Fruit fly (Drosophila melanogaster) whole organism, embryonic: ENCODE results near the gene mTerf3.

Experiments
- CG10209 ChIP-seq: fragments of 200-800 bp; sonication (Bioruptor generic); optimal IDR thresholded peaks from 3 replicates; lab custom pipeline; 2017; ENCODE audit warnings: missing biosample characterization, mild to moderate bottlenecking, missing genetic modification characterization, missing genetic modification reagents
- CG1024 ChIP-seq: fragments of 200-800 bp; sonication (Bioruptor generic); IDR thresholded peaks from 2 replicates; pipeline ENCODE4 v1.3.6; 2022; ENCODE audit warnings: missing biosample characterization, missing genetic modification characterization
- CG11695 ChIP-seq: fragments of 200-800 bp; sonication (Bioruptor generic); IDR thresholded peaks from 3 replicates; pipeline ENCODE4 v1.3.6; 2022; ENCODE audit warnings: missing biosample characterization, missing genetic modification characterization
- CG1233 ChIP-seq: fragments of 200-800 bp; sonication (Bioruptor generic); optimal IDR thresholded peaks from 4 replicates; lab custom pipeline; 2018; ENCODE audit warnings: missing biosample characterization, mild to moderate bottlenecking, missing genetic modification characterization
- CG15696 ChIP-seq: fragments of 200-800 bp; sonication (Bioruptor generic); optimal IDR thresholded peaks from 2 replicates; lab custom pipeline; 2019; ENCODE audit warnings: missing biosample characterization, mild to moderate bottlenecking, missing genetic modification characterization, moderate library complexity
- CG2199 ChIP-seq: fragments of 200-800 bp; sonication (Bioruptor generic); IDR thresholded peaks from 3 replicates; pipeline ENCODE4 v1.3.6; 2022; ENCODE audit warnings: missing biosample characterization, missing genetic modification characterization
- CG2202 ChIP-seq: fragments of 200-800 bp; sonication (Bioruptor generic); optimal IDR thresholded peaks from 2 replicates; lab custom pipeline; 2018; ENCODE audit warnings: missing biosample characterization, mild to moderate bottlenecking, missing genetic modification characterization
- CG2678 ChIP-seq: fragments of 200-800 bp; sonication (Bioruptor generic); optimal IDR thresholded peaks from 3 replicates; lab custom pipeline; 2019; ENCODE audit warnings: missing biosample characterization, mild to moderate bottlenecking, missing genetic modification characterization, moderate library complexity
- CG3163 ChIP-seq: fragments of 200-800 bp; sonication (Bioruptor generic); optimal IDR thresholded peaks from 3 replicates; lab custom pipeline; 2016; ENCODE audit warnings: missing biosample characterization, missing genetic modification characterization
- CG33213 ChIP-seq: fragments of 200-800 bp; sonication (Bioruptor generic); optimal IDR thresholded peaks from 3 replicates; lab custom pipeline; 2016; ENCODE audit warnings: missing biosample characterization, missing genetic modification characterization
- CG5180 ChIP-seq: fragments of 200-800 bp; sonication (Bioruptor generic); optimal IDR thresholded peaks from 3 replicates; lab custom pipeline; 2017; ENCODE audit warnings: missing biosample characterization, missing genetic modification characterization, mild to moderate bottlenecking, moderate library complexity, missing genetic modification reagents
- CG6654 ChIP-seq: fragments of 200-800 bp; sonication (Bioruptor generic); optimal IDR thresholded peaks from 2 replicates; lab custom pipeline; 2017; ENCODE audit warnings: missing biosample characterization, mild to moderate bottlenecking, missing genetic modification characterization
- CG6689 ChIP-seq: fragments of 200-800 bp; sonication (Bioruptor generic); IDR thresholded peaks from 2 replicates; pipeline ENCODE4 v1.3.6; 2022; ENCODE audit warnings: missing biosample characterization, missing genetic modification characterization
- CG6813 ChIP-seq: fragments of 200-800 bp; sonication (Bioruptor generic); optimal IDR thresholded peaks from 2 replicates; lab custom pipeline; 2017; ENCODE audit warnings: missing biosample characterization, missing genetic modification characterization, mild to moderate bottlenecking, moderate library complexity, missing genetic modification reagents
- CG7372 ChIP-seq: fragments of 200-800 bp; sonication (Bioruptor generic); IDR thresholded peaks from 2 replicates; pipeline ENCODE4 v1.3.6; 2022; ENCODE audit warnings: missing biosample characterization, missing genetic modification characterization
- CG7987 ChIP-seq: fragments of 200-800 bp; sonication (Bioruptor generic); optimal IDR thresholded peaks from 2 replicates; lab custom pipeline; 2018; ENCODE audit warnings: missing biosample characterization, mild to moderate bottlenecking, missing genetic modification characterization, moderate library complexity
- CG8290 ChIP-seq, 3 experiments: fragments of 200-800 bp; sonication (Bioruptor generic); optimal IDR thresholded peaks; 2 replicates each; lab custom pipeline; 2016 to 2019; ENCODE audit warnings: missing biosample characterization in 3 of 3, missing genetic modification characterization in 3 of 3, mild to moderate bottlenecking in 2 of 3, moderate library complexity in 1 of 3
- CG8388 ChIP-seq: fragments of 200-800 bp; sonication (Bioruptor generic); optimal IDR thresholded peaks from 2 replicates; lab custom pipeline; 2019; ENCODE audit warnings: missing biosample characterization, mild to moderate bottlenecking, missing genetic modification characterization, moderate library complexity
- CG9797 ChIP-seq: fragments of 200-800 bp; sonication (Bioruptor generic); optimal IDR thresholded peaks from 3 replicates; lab custom pipeline; 2018; ENCODE audit warnings: missing biosample characterization, mild to moderate bottlenecking, missing genetic modification characterization
- E2f1 ChIP-seq: fragments of 200-800 bp; sonication (Bioruptor generic); IDR thresholded peaks from 2 replicates; pipeline ENCODE4 v1.3.6; 2022; ENCODE audit warnings: missing biosample characterization, missing genetic modification characterization
- Fer3 ChIP-seq: fragments of 200-800 bp; sonication (Bioruptor generic); optimal IDR thresholded peaks from 2 replicates; lab custom pipeline; 2018; ENCODE audit warnings: missing biosample characterization, mild to moderate bottlenecking, missing genetic modification characterization, moderate library complexity
- HLH3B ChIP-seq: fragments of 200-800 bp; sonication (Bioruptor generic); IDR thresholded peaks from 2 replicates; pipeline ENCODE4 v1.3.6; 2022; ENCODE audit warnings: missing biosample characterization, missing genetic modification characterization
- Hmx ChIP-seq: fragments of 200-800 bp; sonication (Bioruptor generic); optimal IDR thresholded peaks from 2 replicates; lab custom pipeline; 2016; ENCODE audit warnings: missing biosample characterization, missing genetic modification characterization
- Hr51 ChIP-seq, 2 experiments: fragments of 200-800 bp; sonication (Bioruptor generic); optimal IDR thresholded peaks; 2 replicates in 1 of 2; 3 replicates in 1 of 2; lab custom pipeline; 2016 to 2018; ENCODE audit warnings: missing biosample characterization in 2 of 2, missing genetic modification characterization in 2 of 2, mild to moderate bottlenecking in 1 of 2, moderate library complexity in 1 of 2
- Hr78 ChIP-seq, 2 experiments: fragments of 200-800 bp in 1 of 2; fragments of >200 bp in 1 of 2; sonication (Bioruptor generic) in 1 of 2; optimal IDR thresholded peaks; 2 replicates each; lab custom pipeline; 2017 to 2019; ENCODE audit warnings: missing biosample characterization in 2 of 2, missing genetic modification characterization in 2 of 2, mild to moderate bottlenecking in 1 of 2, moderate library complexity in 1 of 2
- Meics ChIP-seq: fragments of 200-800 bp; sonication (Bioruptor generic); optimal IDR thresholded peaks from 2 replicates; lab custom pipeline; 2017; ENCODE audit warnings: missing biosample characterization, mild to moderate bottlenecking, missing genetic modification characterization
- Mes4 ChIP-seq: fragments of 200-800 bp; sonication (Bioruptor generic); optimal IDR thresholded peaks from 2 replicates; lab custom pipeline; 2016; ENCODE audit warnings: missing biosample characterization, missing genetic modification characterization
- NC2β ChIP-seq: fragments of 200-800 bp; sonication (Bioruptor generic); optimal IDR thresholded peaks from 2 replicates; lab custom pipeline; 2016; ENCODE audit warnings: missing biosample characterization, missing genetic modification characterization
- Nf-YA ChIP-seq: fragments of 200-800 bp; sonication (Bioruptor generic); IDR thresholded peaks from 2 replicates; pipeline ENCODE4 v1.3.6; 2022; ENCODE audit warnings: missing biosample characterization, missing genetic modification characterization
- Ptx1 ChIP-seq: fragments of 200-800 bp; sonication (Bioruptor generic); IDR thresholded peaks from 2 replicates; pipeline ENCODE4 v1.3.6; 2022; ENCODE audit warnings: missing biosample characterization, missing genetic modification characterization
- Ssrp ChIP-seq: fragments of 200-800 bp; sonication (Bioruptor generic); optimal IDR thresholded peaks from 2 replicates; lab custom pipeline; 2018; ENCODE audit warnings: missing biosample characterization, mild to moderate bottlenecking, missing genetic modification characterization, moderate library complexity
- br ChIP-seq: fragments of >200 bp; optimal IDR thresholded peaks from 2 replicates; lab custom pipeline; 2017
- ci ChIP-seq: fragments of 200-800 bp; sonication (Bioruptor generic); IDR thresholded peaks from 3 replicates; pipeline ENCODE4 v1.3.6; 2022; ENCODE audit warnings: missing biosample characterization, missing genetic modification characterization
- croc ChIP-seq: fragments of 200-800 bp; sonication (Bioruptor generic); conservative IDR thresholded peaks from 3 replicates; pipeline ENCODE4 v1.3.6; 2022; ENCODE audit warnings: missing biosample characterization, missing genetic modification characterization
- dmrt11E ChIP-seq: fragments of 200-800 bp; sonication (Bioruptor generic); optimal IDR thresholded peaks from 3 replicates; lab custom pipeline; 2018; ENCODE audit warnings: missing biosample characterization, mild to moderate bottlenecking, missing genetic modification characterization, moderate library complexity
- eve ChIP-seq, 2 experiments: fragments of >200 bp; optimal IDR thresholded peaks; 2 replicates each; lab custom pipeline; 2017; ENCODE audit warnings: missing biosample characterization in 2 of 2, missing genetic modification characterization in 2 of 2
- fru ChIP-seq: fragments of >200 bp; optimal IDR thresholded peaks from 2 replicates; lab custom pipeline; 2017
- fu2 ChIP-seq: fragments of 200-800 bp; sonication (Bioruptor generic); optimal IDR thresholded peaks from 2 replicates; lab custom pipeline; 2016; ENCODE audit warnings: missing biosample characterization, missing genetic modification characterization
- gsb-n ChIP-seq: fragments of 200-800 bp; sonication (Bioruptor generic); optimal IDR thresholded peaks from 3 replicates; lab custom pipeline; 2018; ENCODE audit warnings: missing biosample characterization, mild to moderate bottlenecking, missing genetic modification characterization
- hth ChIP-seq: fragments of >200 bp; optimal IDR thresholded peaks from 2 replicates; lab custom pipeline; 2017; ENCODE audit warnings: inconsistent platforms
- pfk ChIP-seq: fragments of 200-800 bp; sonication (Bioruptor generic); optimal IDR thresholded peaks from 2 replicates; lab custom pipeline; 2018; ENCODE audit warnings: missing biosample characterization, mild to moderate bottlenecking, missing genetic modification characterization, moderate library complexity
- repo ChIP-seq: fragments of 200-800 bp; sonication (Bioruptor generic); optimal IDR thresholded peaks from 2 replicates; lab custom pipeline; 2016; ENCODE audit warnings: missing biosample characterization, missing genetic modification characterization
- ro ChIP-seq: fragments of 200-800 bp; sonication (Bioruptor generic); IDR thresholded peaks from 2 replicates; pipeline ENCODE4 v1.3.6; 2022; ENCODE audit warnings: missing biosample characterization, missing genetic modification characterization
- sob ChIP-seq: fragments of 200-800 bp; sonication (Bioruptor generic); IDR thresholded peaks from 2 replicates; pipeline ENCODE4 v1.3.6; 2022; ENCODE audit warnings: missing biosample characterization, missing genetic modification characterization
- trem ChIP-seq: fragments of 200-800 bp; optimal IDR thresholded peaks from 3 replicates; lab custom pipeline; 2019; ENCODE audit warnings: missing biosample characterization, mild to moderate bottlenecking, missing genetic modification characterization, moderate library complexity
- unc-4 ChIP-seq: fragments of 200-800 bp; sonication (Bioruptor generic); IDR thresholded peaks from 2 replicates; pipeline ENCODE4 v1.3.6; 2022; ENCODE audit warnings: missing biosample characterization, missing genetic modification characterization; ENCODE audit not compliant: partially characterized antibody
- zfh1 ChIP-seq: fragments of 200-800 bp; sonication (Bioruptor generic); IDR thresholded peaks from 3 replicates; pipeline ENCODE4 v1.3.6; 2022; ENCODE audit warnings: missing biosample characterization, missing genetic modification characterization

mTerf3 gene

dm6 chr3L:20471499-20472313 lies 48.9 kb downstream of the mTerf3 start (continued):
- TF ChIP-seq CG15696 (tag; lab: Kevin White, UChicago) (peak; percentile 71), trem (tag; lab: Kevin White, UChicago) (peak; percentile 1), gsb-n (tag; lab: Kevin White, UChicago) (peak; percentile 34), Hmx (GFP tag; lab: Kevin White, UChicago) (no peak), CG5180 (GFP tag; lab: Kevin White, UChicago) (no peak), NC2β (GFP tag; lab: Kevin White, UChicago) (peak; percentile 81), CG10209 (GFP tag; lab: Kevin White, UChicago) (peak; percentile 76), sob (GFP tag; lab: Robert Waterston, UW) (no peak), Ptx1 (GFP tag; lab: Robert Waterston, UW) (peak; percentile 35; the same call in 1 of the 2 replicates), CG2678 (tag; lab: Kevin White, UChicago) (peak; percentile 67)
- TF ChIP-seq, all 482 proteins: peak for 246

DNA sequence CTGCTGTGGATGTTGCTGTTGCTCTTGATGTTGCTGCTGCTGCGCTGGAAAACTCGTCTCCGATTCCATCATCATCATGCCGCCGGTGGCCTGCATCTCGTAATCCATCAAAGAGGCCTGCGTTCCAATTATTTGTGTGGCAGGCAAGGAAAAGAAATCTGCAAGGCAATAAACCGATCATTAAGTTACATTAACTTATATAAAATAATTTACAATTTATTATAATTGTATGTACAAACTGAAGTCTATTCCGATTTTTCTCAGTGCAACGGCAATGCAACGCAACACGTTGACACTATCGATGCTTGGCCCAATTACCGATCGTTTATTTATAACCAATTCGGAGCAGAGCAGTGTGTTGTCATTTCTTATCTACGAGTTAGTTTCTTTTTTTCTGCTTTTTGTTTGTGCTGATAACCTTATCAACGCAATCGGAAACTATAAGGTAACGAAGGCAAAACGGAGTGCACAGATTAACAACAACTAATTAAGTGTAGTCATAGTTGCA lies 49.5 kb downstream of the mTerf3 start:
- TF ChIP-seq unc-4 (GFP tag; lab: Robert Waterston, UW) (no peak), CG9797 (GFP tag; lab: Kevin White, UChicago) (no peak), CG8290 (GFP tag; optimal IDR thresholded peaks at IDR 0.05; lab: Kevin White, UChicago) (no peak), CG8290 (tag; optimal IDR thresholded peaks at IDR 0.05; lab: Kevin White, UChicago) (peak in 1 of 2 experiments; percentile 34), CG7987 (GFP tag; lab: Kevin White, UChicago) (peak; percentile 5), eve (GFP tag; optimal IDR thresholded peaks at IDR 0.05; lab: Kevin White, UChicago) (peak in 1 of 2 experiments; percentile 54), Ssrp (peak; percentile 19), croc (peak; percentile 13; the same call in 1 of the 3 replicates), Mes4 (no peak), dmrt11E (tag; lab: Kevin White, UChicago) (peak; percentile 40), CG1024 (GFP tag; lab: Robert Waterston, UW) (peak; percentile 65), hth (no peak), CG2199 (GFP tag; lab: Robert Waterston, UW) (peak; percentile 85; the same call in 1 of the 3 replicates), CG33213 (GFP tag; lab: Kevin White, UChicago) (no peak), ro (GFP tag; lab: Robert Waterston, UW) (no peak), CG8388 (peak; percentile 42), fru (lab: Kevin White, UChicago) (no peak), Hr51 (GFP tag; optimal IDR thresholded peaks at IDR 0.05; lab: Kevin White, UChicago) (peak in 1 of 2 experiments; percentile 70), CG3163 (GFP tag; lab: Kevin White, UChicago) (no peak), CG6654 (peak; percentile 15), CG1233 (GFP tag; lab: Kevin White, UChicago) (peak; percentile 19), HLH3B (GFP tag; lab: Robert Waterston, UW) (peak; percentile 61), pfk (GFP tag; lab: Kevin White, UChicago) (no peak), Nf-YA (GFP tag; lab: Robert Waterston, UW) (peak; percentile 53; the same call in 1 of the 2 replicates), CG7372 (GFP tag; lab: Robert Waterston, UW) (peak; percentile 7; the same call in 1 of the 2 replicates), CG2202 (no peak), Meics (peak; percentile 94), zfh1 (peak; percentile 65; the same call in 1 of the 3 replicates), fu2 (GFP tag; lab: Kevin White, UChicago) (no peak), repo (GFP tag; lab: Kevin White, UChicago) (no peak), Hr78 (GFP tag; optimal IDR thresholded peaks at IDR 0.05; lab: Kevin White, UChicago) (no peak), CG11695 (GFP tag; lab: Robert Waterston, UW) (peak; percentile 66; the same call in 2 of the 3 replicates), E2f1 (GFP tag; lab: Robert Waterston, UW) (peak; percentile 53; the same call in 1 of the 2 replicates), CG6813 (GFP tag; lab: Kevin White, UChicago) (peak; percentile 68), ci (GFP tag; lab: Robert Waterston, UW) (peak; percentile 86), Fer3 (tag; lab: Kevin White, UChicago) (peak; percentile 1), CG6689 (GFP tag; lab: Robert Waterston, UW) (0 out of 2 replicates have a peak, but pooled peaks have one; percentile 15), br (lab: Kevin White, UChicago) (no peak)
